Worm (Caenorhabditis elegans) whole organism, L3 larva: ENCODE data around the gene sri-10.

Experiments used
- R02D3.7 ChIP-seq: fragments of 150-350 bp; optimal IDR thresholded peaks from 2 replicates; lab custom pipeline; 2014; ENCODE audit warnings: missing biosample characterization, missing genetic modification characterization
- ama-1 ChIP-seq: fragments of 150-350 bp; optimal IDR thresholded peaks from 2 replicates; lab custom pipeline; 2018
- ceh-82 ChIP-seq: fragments of 150-350 bp; optimal IDR thresholded peaks from 2 replicates; lab custom pipeline; 2014; ENCODE audit warnings: missing biosample characterization, missing genetic modification characterization
- egl-27 ChIP-seq: sonication (generic microtip); optimal IDR thresholded peaks from 4 replicates; lab custom pipeline; 2017; ENCODE audit warnings: missing biosample characterization, missing genetic modification reagents, missing genetic modification characterization
- elt-1 ChIP-seq: fragments of 150-350 bp; optimal IDR thresholded peaks from 2 replicates; lab custom pipeline; 2014; ENCODE audit warnings: missing biosample characterization, missing genetic modification characterization
- elt-3 ChIP-seq, 3 experiments: fragments of 150-350 bp in 1 of 3; sonication (generic microtip) in 2 of 3; optimal IDR thresholded peaks; 2 replicates in 2 of 3; 4 replicates in 1 of 3; lab custom pipeline; 2014 to 2017; ENCODE audit warnings: missing biosample characterization in 3 of 3, missing genetic modification characterization in 3 of 3
- lin-15B ChIP-seq: fragments of 150-350 bp; optimal IDR thresholded peaks from 2 replicates; lab custom pipeline; 2014; ENCODE audit warnings: missing biosample characterization, missing genetic modification characterization
- lin-39 ChIP-seq: fragments of 150-350 bp; optimal IDR thresholded peaks from 2 replicates; lab custom pipeline; 2018; ENCODE audit warnings: missing biosample characterization, missing genetic modification reagents, missing genetic modification characterization
- mdl-1 ChIP-seq: fragments of 150-350 bp; optimal IDR thresholded peaks from 2 replicates; lab custom pipeline; 2014; ENCODE audit warnings: missing biosample characterization, missing genetic modification characterization
- nhr-77 ChIP-seq: fragments of 150-350 bp; optimal IDR thresholded peaks from 2 replicates; lab custom pipeline; 2014; ENCODE audit warnings: missing biosample characterization, missing genetic modification characterization
- pqm-1 ChIP-seq: fragments of 150-350 bp; optimal IDR thresholded peaks from 2 replicates; lab custom pipeline; 2017; ENCODE audit warnings: missing biosample characterization, missing genetic modification characterization, inconsistent platforms
- ztf-4 ChIP-seq: fragments of 150-350 bp; optimal IDR thresholded peaks from 2 replicates; lab custom pipeline; 2014; ENCODE audit warnings: missing biosample characterization, missing genetic modification characterization

DNA sequence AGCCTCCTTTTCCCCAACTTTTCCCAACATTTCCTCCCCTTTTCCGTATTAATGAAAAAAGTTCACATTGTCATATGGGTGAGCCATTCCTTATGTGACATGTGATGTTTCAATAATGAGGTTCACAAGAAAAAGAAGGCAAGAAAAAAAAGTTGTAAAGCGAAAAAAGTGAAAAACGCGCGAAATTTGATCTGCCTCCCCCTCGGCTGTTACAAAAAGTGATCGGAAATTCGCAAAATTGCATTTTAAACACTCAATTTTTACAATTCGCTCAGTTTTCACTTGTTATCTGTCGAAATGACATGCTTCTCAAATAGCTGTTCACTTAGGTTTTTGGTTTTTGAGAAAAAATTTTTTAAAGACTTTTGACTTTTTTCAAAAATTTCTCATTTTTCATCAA is 15.3 kb upstream of the sri-10 start:
- TF ChIP-seq lin-15B (no peak), R02D3.7 (tag; lab: Kevin White, UChicago) (no peak), ama-1 (lab: Kevin White, UChicago) (no peak), ceh-82 (tag; lab: Kevin White, UChicago) (no peak), lin-39 (no peak), nhr-77 (tag; lab: Kevin White, UChicago) (no peak), elt-3 (tag; optimal IDR thresholded peaks at IDR 0.05; lab: Kevin White, UChicago) (no peak), mdl-1 (no peak), elt-1 (tag; lab: Kevin White, UChicago) (no peak), pqm-1 (tag; lab: Kevin White, UChicago) (no peak), egl-27 (no peak), ztf-4 (no peak)
